Fruit fly (Drosophila melanogaster): ENCODE results near the gene Adi1.

Gene Adi1

dm6 chr3L:10693709-10694403 lies 30.7 kb downstream of the Adi1 start, which contains the start of gene ND-13B (continued):
- TF ChIP-seq Chrac-16 (GFP tag; optimal IDR thresholded peaks at IDR 0.05) (peak; percentile 9), Bteb2 (GFP tag; optimal IDR thresholded peaks at IDR 0.05) (peak; percentile 0), CG6791 (GFP tag; IDR thresholded peaks at IDR 0.05; ENCODE audit: partially characterized antibody) (peak; percentile 85), Awh (GFP tag; IDR thresholded peaks at IDR 0.05) (no peak), CG6765 (GFP tag; optimal IDR thresholded peaks at IDR 0.05) (no peak), CG33557 (GFP tag; optimal IDR thresholded peaks at IDR 0.05) (no peak), CG10147 (GFP tag; optimal IDR thresholded peaks at IDR 0.05) (peak; percentile 38), Doc3 (GFP tag; IDR thresholded peaks at IDR 0.05; ENCODE audit: partially characterized antibody) (peak; percentile 75), HHEX (GFP tag; optimal IDR thresholded peaks at IDR 0.05) (peak; percentile 52), CG15514 (GFP tag; optimal IDR thresholded peaks at IDR 0.05) (peak; percentile 70), CG10366 (GFP tag; IDR thresholded peaks at IDR 0.05) (no peak), Ptx1 (GFP tag; IDR thresholded peaks at IDR 0.05) (no peak), CG15479 (GFP tag; optimal IDR thresholded peaks at IDR 0.05) (no peak), Dfd (GFP tag; optimal IDR thresholded peaks at IDR 0.05) (no peak), Adf1 (GFP tag; IDR thresholded peaks at IDR 0.05) (no peak), ash1 (GFP tag; optimal IDR thresholded peaks at IDR 0.05) (no peak), stwl (tag; optimal IDR thresholded peaks at IDR 0.05) (peak; percentile 39), Poxn (GFP tag; IDR thresholded peaks at IDR 0.05) (no peak), maf-S (GFP tag; optimal IDR thresholded peaks at IDR 0.05) (no peak), Hr78 (GFP tag; optimal IDR thresholded peaks at IDR 0.05) (no peak), HmgD (GFP tag; optimal IDR thresholded peaks at IDR 0.05) (no peak), CG7745 (tag; optimal IDR thresholded peaks at IDR 0.05) (peak; percentile 52), CG30403 (GFP tag; optimal IDR thresholded peaks at IDR 0.05) (peak; percentile 5), Dad (GFP tag; optimal IDR thresholded peaks at IDR 0.05) (peak; percentile 33), CG10321 (GFP tag; IDR thresholded peaks at IDR 0.05) (no peak), CHES-1-like (GFP tag; optimal IDR thresholded peaks at IDR 0.05) (peak; percentile 18), Pdp1 (GFP tag; optimal IDR thresholded peaks at IDR 0.05) (peak in 1 of 2 experiments; percentile 93), CG10267 (tag; optimal IDR thresholded peaks at IDR 0.05) (peak; percentile 96), Dip3 (GFP tag; optimal IDR thresholded peaks at IDR 0.05) (peak; percentile 10), CG8478 (optimal IDR thresholded peaks at IDR 0.05) (no peak), CG12659 (GFP tag; optimal IDR thresholded peaks at IDR 0.05) (peak; percentile 22), pum (GFP tag; optimal IDR thresholded peaks at IDR 0.05) (no peak), dpn (GFP tag; optimal IDR thresholded peaks at IDR 0.05) (peak in 1 of 2 experiments; percentile 10), vnd (GFP tag; IDR thresholded peaks at IDR 0.05; ENCODE audit: partially characterized antibody) (0 out of 3 replicates have a peak, but pooled peaks have one; percentile 22), CG8924 (tag; optimal IDR thresholded peaks at IDR 0.05) (no peak), knrl (GFP tag; IDR thresholded peaks at IDR 0.05; ENCODE audit: partially characterized antibody) (peak; percentile 62; the same call in 2 of the 3 replicates), MTF-1 (GFP tag; optimal IDR thresholded peaks at IDR 0.05; ENCODE audit: borderline replicate concordance) (peak; percentile 1), Deaf1 (tag; optimal IDR thresholded peaks at IDR 0.05) (no peak), CG3281 (GFP tag; optimal IDR thresholded peaks at IDR 0.05) (peak; percentile 41), Ets65A (GFP tag) (peak; percentile 95), CG1647 (GFP tag; optimal IDR thresholded peaks at IDR 0.05) (peak; percentile 47), lbe (GFP tag; optimal IDR thresholded peaks at IDR 0.05) (peak; percentile 33), CG8388 (GFP tag; optimal IDR thresholded peaks at IDR 0.05) (no peak), Xrp1 (GFP tag; IDR thresholded peaks at IDR 0.05) (no peak), zen2 (GFP tag; IDR thresholded peaks at IDR 0.05; ENCODE audit: partially characterized antibody) (no peak; the same call in 2 of the 3 replicates), Dip2 (GFP tag; IDR thresholded peaks at IDR 0.05) (no peak), CG9797 (GFP tag; optimal IDR thresholded peaks at IDR 0.05) (peak; percentile 2), Ets97D (GFP tag; optimal IDR thresholded peaks at IDR 0.05) (peak; percentile 44), salm (tag; optimal IDR thresholded peaks at IDR 0.05) (no peak)
